Worm (Caenorhabditis elegans): Measurements from ENCODE around the gene F58H1.7.

- TF ChIP-seq unc-62 (GFP tag; optimal IDR thresholded peaks at IDR 0.05) (no peak), ama-1 (optimal IDR thresholded peaks at IDR 0.05) (no peak), ama-1 (GFP tag; optimal IDR thresholded peaks at IDR 0.05) (no peak), C06A6.2 (GFP tag; conservative IDR thresholded peaks at IDR 0.05) (no peak), ceh-40 (GFP tag; IDR thresholded peaks at IDR 0.05) (no peak), lin-40 (tag; optimal IDR thresholded peaks at IDR 0.05) (no peak), lag-1 (GFP tag; IDR thresholded peaks at IDR 0.05) (no peak)
Measured at ce11 chrV:11978179-11978578, 13.6 kb upstream of the F58H1.7 start, which contains the start of gene mif-2.
